Fruit fly (Drosophila melanogaster): ENCODE measurements around the gene CG16711.

- TF ChIP-seq D (optimal IDR thresholded peaks at IDR 0.05), result no peak
- no peak for TF ChIP-seq D (GFP tag; optimal IDR thresholded peaks at IDR 0.05)
- TF ChIP-seq CG11456 (GFP tag; IDR thresholded peaks at IDR 0.05), result no peak
- TF ChIP-seq CG7963 (GFP tag; IDR thresholded peaks at IDR 0.05; ENCODE audit: partially characterized antibody), result no peak
- no peak for TF ChIP-seq sd (tag; optimal IDR thresholded peaks at IDR 0.05)
- TF ChIP-seq CG13424 (tag; optimal IDR thresholded peaks at IDR 0.05), result no peak
- TF ChIP-seq tap (tag; optimal IDR thresholded peaks at IDR 0.05), result no peak
These were observed 9.3 kb upstream of the CG16711 start for dm6 chr3L:9694867-9695236.

Data from whole organism, embryonic.